Worm (Caenorhabditis elegans) whole organism, L4 larva: ENCODE measurements around the gene C08F11.17.

Source experiments
- F26F4.8 ChIP-seq: fragments of 200-800 bp; sonication (Bioruptor generic); conservative IDR thresholded peaks from 2 replicates; pipeline ENCODE4 v1.3.6; 2022; ENCODE audit warnings: missing genetic modification characterization, missing compliant biosample characterization
- T26A8.4 ChIP-seq: fragments of 200-800 bp; sonication (Bioruptor generic); IDR thresholded peaks from 2 replicates; pipeline ENCODE4 v1.3.6; 2022; ENCODE audit warnings: missing genetic modification characterization, missing compliant biosample characterization
- ZK337.2 ChIP-seq: fragments of 200-800 bp; sonication (Bioruptor generic); IDR thresholded peaks from 2 replicates; pipeline ENCODE4 v1.3.6; 2022; ENCODE audit warnings: missing genetic modification reagents, missing genetic modification characterization, missing compliant biosample characterization
- ZK546.5 ChIP-seq, 2 experiments: sonication (generic microtip); optimal IDR thresholded peaks; 2 replicates each; lab custom pipeline; 2017; ENCODE audit warnings: missing biosample characterization in 2 of 2, missing genetic modification characterization in 2 of 2
- aha-1 ChIP-seq: fragments of 150-350 bp; peaks from one replicate; lab custom pipeline; 2014; ENCODE audit warnings: missing biosample characterization, missing genetic modification characterization
- aly-2 ChIP-seq: sonication (generic microtip); optimal IDR thresholded peaks from 2 replicates; lab custom pipeline; 2018; ENCODE audit warnings: missing biosample characterization, missing genetic modification characterization
- ama-1 ChIP-seq: fragments of 150-350 bp; optimal IDR thresholded peaks from 2 replicates; lab custom pipeline; 2014; ENCODE audit warnings: inconsistent platforms, mixed read lengths
- ceh-28 ChIP-seq: fragments of 150-350 bp; optimal IDR thresholded peaks from 2 replicates; lab custom pipeline; 2014; ENCODE audit warnings: missing biosample characterization, missing genetic modification reagents, missing genetic modification characterization
- daf-16 ChIP-seq, 3 experiments: sonication (generic microtip); optimal IDR thresholded peaks; 2 replicates each; lab custom pipeline; 2016 to 2017; ENCODE audit warnings: missing genetic modification characterization in 3 of 3, missing genetic modification reagents in 3 of 3, mild to moderate bottlenecking in 2 of 3, missing compliant biosample characterization in 2 of 3, missing biosample characterization in 1 of 3, moderate library complexity in 1 of 3
- daf-19 ChIP-seq: fragments of 200-800 bp; sonication (Bioruptor generic); conservative IDR thresholded peaks from 2 replicates; pipeline ENCODE4 v1.3.6; 2022; ENCODE audit warnings: missing genetic modification characterization, missing compliant biosample characterization
- dpl-1 ChIP-seq: fragments of 150-350 bp; optimal IDR thresholded peaks from 2 replicates; lab custom pipeline; 2014; ENCODE audit warnings: missing biosample characterization, missing genetic modification reagents, missing genetic modification characterization
- duxl-1 ChIP-seq: sonication (generic microtip); optimal IDR thresholded peaks from 2 replicates; lab custom pipeline; 2016; ENCODE audit warnings: mild to moderate bottlenecking, missing genetic modification characterization, moderate library complexity, missing compliant biosample characterization; ENCODE audit not compliant: poor library complexity
- egl-27 ChIP-seq: sonication (generic microtip); optimal IDR thresholded peaks from 3 replicates; lab custom pipeline; 2017; ENCODE audit warnings: missing biosample characterization, missing genetic modification reagents, missing genetic modification characterization
- fos-1 ChIP-seq: fragments of 150-350 bp; optimal IDR thresholded peaks from 2 replicates; lab custom pipeline; 2014; ENCODE audit warnings: missing biosample characterization, missing genetic modification characterization
- hlh-30 ChIP-seq: sonication (generic microtip); optimal IDR thresholded peaks from 2 replicates; lab custom pipeline; 2017; ENCODE audit warnings: antibody characterized with exemption, mild to moderate bottlenecking, missing genetic modification characterization, missing compliant biosample characterization; ENCODE audit not compliant: insufficient read depth
- lir-3 ChIP-seq: sonication (generic microtip); optimal IDR thresholded peaks from 2 replicates; lab custom pipeline; 2016; ENCODE audit warnings: mild to moderate bottlenecking, missing genetic modification characterization, missing compliant biosample characterization
- madf-5 ChIP-seq, 2 experiments: fragments of 200-800 bp; sonication (Bioruptor generic); IDR thresholded peaks; 2 replicates each; pipeline ENCODE4 v1.3.6; 2022; ENCODE audit warnings: missing compliant biosample characterization in 2 of 2, missing genetic modification characterization in 2 of 2
- madf-9 ChIP-seq: fragments of 200-800 bp; sonication (Bioruptor generic); conservative IDR thresholded peaks from 2 replicates; pipeline ENCODE4 v1.3.6; 2022; ENCODE audit warnings: missing genetic modification reagents, missing genetic modification characterization, missing compliant biosample characterization
- mdl-1 ChIP-seq, 2 experiments: fragments of 150-350 bp in 1 of 2; sonication (generic microtip) in 1 of 2; optimal IDR thresholded peaks; 2 replicates each; lab custom pipeline; 2014 to 2017; ENCODE audit warnings: missing biosample characterization in 2 of 2, missing genetic modification characterization in 2 of 2
- mxl-3 ChIP-seq: fragments of 200-800 bp; sonication (Bioruptor generic); optimal IDR thresholded peaks from 2 replicates; lab custom pipeline; 2018; ENCODE audit warnings: mild to moderate bottlenecking, missing genetic modification characterization, missing compliant biosample characterization
- nhr-237 ChIP-seq: sonication (generic microtip); optimal IDR thresholded peaks from 2 replicates; lab custom pipeline; 2017; ENCODE audit warnings: missing biosample characterization, missing genetic modification characterization
- nhr-41 ChIP-seq: fragments of 200-800 bp; sonication (Bioruptor generic); IDR thresholded peaks from 2 replicates; pipeline ENCODE4 v1.3.6; 2022; ENCODE audit warnings: missing genetic modification reagents, missing genetic modification characterization, missing compliant biosample characterization
- nhr-42 ChIP-seq: fragments of 200-800 bp; sonication (Bioruptor generic); IDR thresholded peaks from 2 replicates; pipeline ENCODE4 v1.3.6; 2022; ENCODE audit warnings: missing genetic modification characterization, missing compliant biosample characterization
- php-3 ChIP-seq: fragments of 200-800 bp; sonication (Bioruptor generic); IDR thresholded peaks from 2 replicates; pipeline ENCODE4 v1.3.6; 2022; ENCODE audit warnings: missing genetic modification reagents, missing genetic modification characterization, missing compliant biosample characterization
- pqm-1 ChIP-seq: sonication (generic microtip); optimal IDR thresholded peaks from 2 replicates; lab custom pipeline; 2017; ENCODE audit warnings: missing biosample characterization, missing genetic modification characterization
- set-16 ChIP-seq: fragments of 200-800 bp; sonication (Bioruptor generic); IDR thresholded peaks from 2 replicates; pipeline ENCODE4 v1.3.6; 2022; ENCODE audit warnings: missing genetic modification reagents, missing genetic modification characterization, missing compliant biosample characterization
- skn-1 ChIP-seq: fragments of 150-350 bp; optimal IDR thresholded peaks from 2 replicates; lab custom pipeline; 2014; ENCODE audit warnings: missing biosample characterization, missing genetic modification characterization
- snpc-1.2 ChIP-seq: fragments of 200-800 bp; sonication (Bioruptor generic); IDR thresholded peaks from 2 replicates; pipeline ENCODE4 v1.3.6; 2022; ENCODE audit warnings: missing genetic modification reagents, missing genetic modification characterization, missing compliant biosample characterization
- snpc-4 ChIP-seq: fragments of 150-350 bp; optimal IDR thresholded peaks from 2 replicates; lab custom pipeline; 2014; ENCODE audit warnings: missing biosample characterization, missing genetic modification characterization
- tag-97 ChIP-seq: fragments of 200-800 bp; sonication (Bioruptor generic); IDR thresholded peaks from 2 replicates; pipeline ENCODE4 v1.3.6; 2022; ENCODE audit warnings: missing genetic modification characterization, missing compliant biosample characterization
- tra-1 ChIP-seq: fragments of 200-800 bp; sonication (Bioruptor generic); IDR thresholded peaks from 2 replicates; pipeline ENCODE4 v1.3.6; 2022; ENCODE audit warnings: missing genetic modification reagents, missing genetic modification characterization, missing compliant biosample characterization
- unc-130 ChIP-seq: sonication (generic microtip); optimal IDR thresholded peaks from 2 replicates; lab custom pipeline; 2016; ENCODE audit warnings: missing genetic modification reagents, missing genetic modification characterization, missing compliant biosample characterization
- unc-62 ChIP-seq, 3 experiments: fragments of 150-350 bp in 1 of 3; sonication (generic microtip); optimal IDR thresholded peaks in 2 of 3; peaks in 1 of 3; 1 replicate in 1 of 3; 2 replicates in 2 of 3; lab custom pipeline; 2014 to 2017; ENCODE audit warnings: missing biosample characterization in 3 of 3, missing genetic modification characterization in 3 of 3, missing genetic modification reagents in 3 of 3, missing genotype in 1 of 3
- zag-1 ChIP-seq: fragments of 150-350 bp; optimal IDR thresholded peaks from 2 replicates; lab custom pipeline; 2014; ENCODE audit warnings: missing biosample characterization, missing genetic modification characterization
- zfp-2 ChIP-seq: sonication (generic microtip); optimal IDR thresholded peaks from 2 replicates; lab custom pipeline; 2016; ENCODE audit warnings: mild to moderate bottlenecking, missing genetic modification characterization, missing compliant biosample characterization
- zip-2 ChIP-seq: fragments of 150-350 bp; optimal IDR thresholded peaks from 2 replicates; lab custom pipeline; 2014; ENCODE audit warnings: missing biosample characterization, missing genetic modification characterization
- ztf-11 ChIP-seq: fragments of 150-350 bp; optimal IDR thresholded peaks from 2 replicates; lab custom pipeline; 2014; ENCODE audit warnings: missing biosample characterization, missing genetic modification characterization
- ztf-7 ChIP-seq: fragments of 150-350 bp; optimal IDR thresholded peaks from 2 replicates; lab custom pipeline; 2014; ENCODE audit warnings: missing biosample characterization, missing genetic modification characterization

C08F11.17 gene

DNA sequence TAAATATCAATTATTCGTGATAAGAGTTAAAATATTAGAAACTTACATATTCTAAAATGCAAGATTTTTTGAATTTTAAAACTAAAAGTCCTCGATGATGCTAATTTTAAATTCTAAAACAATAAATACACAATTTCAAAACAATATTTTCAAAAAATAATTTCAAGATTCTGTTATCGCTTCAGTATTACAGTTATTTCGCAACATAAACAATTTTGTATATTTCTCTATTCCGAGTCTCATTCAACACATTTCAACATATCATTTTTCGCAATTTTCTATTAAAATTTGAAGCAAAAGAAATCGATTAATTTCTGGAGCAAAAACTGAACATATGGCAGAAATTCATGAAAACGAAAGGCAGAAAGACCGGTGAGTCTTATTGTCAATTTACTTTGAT lies 17.0 kb downstream of the C08F11.17 start, which contains the start of gene fbxa-98:
fbxa-98 (plus strand) TSS at position 243 of the 400 bp plus-strand sequence.
- TF ChIP-seq daf-16 (GFP tag; optimal IDR thresholded peaks at IDR 0.05; lab: Kevin White, UChicago) (no peak), daf-16 (tag; optimal IDR thresholded peaks at IDR 0.05; lab: Kevin White, UChicago) (peak; percentile 80), ama-1 (lab: Kevin White, UChicago) (no peak), mdl-1 (tag; optimal IDR thresholded peaks at IDR 0.05; lab: Kevin White, UChicago) (no peak), daf-19 (GFP tag; lab: Robert Waterston, UW) (no peak), aly-2 (tag; lab: Kevin White, UChicago) (no peak), ZK546.5 (tag; optimal IDR thresholded peaks at IDR 0.05; lab: Kevin White, UChicago) (no peak), lir-3 (no peak), ztf-7 (tag; lab: Kevin White, UChicago) (peak; percentile 18), set-16 (no peak)

- TF ChIP-seq egl-27 (tag; lab: Kevin White, UChicago), result no peak
- no peak for TF ChIP-seq daf-16 (GFP tag; optimal IDR thresholded peaks at IDR 0.05; lab: Kevin White, UChicago)
- TF ChIP-seq daf-16 (tag; optimal IDR thresholded peaks at IDR 0.05; lab: Kevin White, UChicago), result peak; percentile 57
- TF ChIP-seq aly-2 (tag; lab: Kevin White, UChicago), result no peak
- TF ChIP-seq tag-97 (GFP tag; lab: Robert Waterston, UW), result no peak
- TF ChIP-seq ztf-11 (tag; lab: Kevin White, UChicago), result no peak
- TF ChIP-seq ZK337.2 (GFP tag; lab: Robert Waterston, UW), result no peak
- TF ChIP-seq unc-130 (GFP tag; lab: Kevin White, UChicago), result no peak
- no peak for TF ChIP-seq tra-1 (GFP tag; lab: Robert Waterston, UW)
- TF ChIP-seq pqm-1 (tag; lab: Kevin White, UChicago), result peak; percentile 24
- no peak for TF ChIP-seq snpc-1.2 (GFP tag; lab: Robert Waterston, UW)
- TF ChIP-seq unc-62 (GFP tag; optimal IDR thresholded peaks at IDR 0.05 in 1 of 2; lab: Kevin White, UChicago), result peak in 1 of 2 experiments; percentile 69
- TF ChIP-seq unc-62 (tag; optimal IDR thresholded peaks at IDR 0.05; lab: Kevin White, UChicago), result no peak
- TF ChIP-seq, all 104 proteins: peak for 3
Measured at ce11 chrIV:13632613-13633012, 17.5 kb downstream of the C08F11.17 start.

- no peak for TF ChIP-seq nhr-42
- TF ChIP-seq mxl-3, result no peak
- no peak for TF ChIP-seq hlh-30 (tag; lab: Kevin White, UChicago)
- no peak for TF ChIP-seq php-3
- TF ChIP-seq daf-16 (GFP tag; optimal IDR thresholded peaks at IDR 0.05; lab: Kevin White, UChicago), result no peak
- no peak for TF ChIP-seq daf-16 (tag; optimal IDR thresholded peaks at IDR 0.05; lab: Kevin White, UChicago)
- no peak for TF ChIP-seq duxl-1
- no peak for TF ChIP-seq madf-9 (GFP tag; lab: Robert Waterston, UW)
- no peak for TF ChIP-seq ceh-28 (tag; lab: Kevin White, UChicago)
- TF ChIP-seq snpc-4 (tag; lab: Kevin White, UChicago), result no peak
- TF ChIP-seq F26F4.8 (GFP tag; lab: Robert Waterston, UW), result no peak
- TF ChIP-seq nhr-41 (GFP tag; lab: Robert Waterston, UW), result no peak
- no peak for TF ChIP-seq snpc-1.2 (GFP tag; lab: Robert Waterston, UW)
- no peak for TF ChIP-seq madf-5 (GFP tag; IDR thresholded peaks at IDR 0.05; lab: Robert Waterston, UW)
- TF ChIP-seq T26A8.4, result no peak
- TF ChIP-seq zip-2 (tag; lab: Kevin White, UChicago), result no peak
- TF ChIP-seq aha-1 (tag; lab: Kevin White, UChicago), result no peak
- TF ChIP-seq dpl-1 (GFP tag; lab: Kevin White, UChicago), result no peak
- TF ChIP-seq, all 104 proteins: peak for 0
Measured at ce11 chrIV:13626469-13626868, 23.7 kb downstream of the C08F11.17 start, which contains the start of gene sru-21. TSS of gene sru-21 (plus strand) at chrIV:13626769.

DNA sequence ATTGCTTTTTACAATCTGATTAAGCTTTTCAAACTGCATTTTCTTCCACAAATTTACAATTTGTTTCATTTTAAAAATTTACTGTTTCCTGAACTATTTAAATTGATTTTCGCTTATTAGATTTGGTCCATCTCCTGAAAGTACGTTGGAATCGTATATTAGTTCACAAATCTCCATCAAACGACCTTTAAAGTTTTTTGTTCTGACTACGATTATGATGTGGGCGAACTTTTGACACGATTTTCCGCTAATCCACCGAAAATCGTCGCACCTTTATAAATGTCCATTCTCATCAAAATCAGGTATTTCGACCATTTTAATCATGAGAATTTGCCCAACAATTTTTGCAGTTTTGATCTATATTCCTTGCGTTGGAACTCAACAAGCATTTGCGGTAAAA lies 26.6 kb downstream of the C08F11.17 start, which contains the start of gene C08F11.1:
C08F11.1 (plus strand) TSS at position 301 of the 400 bp plus-strand sequence.
- no peak for TF ChIP-seq zfp-2 (tag; lab: Kevin White, UChicago)
- no peak for TF ChIP-seq skn-1 (tag; lab: Kevin White, UChicago)
- TF ChIP-seq fos-1 (tag; lab: Kevin White, UChicago), result no peak
- no peak for TF ChIP-seq aly-2 (tag; lab: Kevin White, UChicago)
- TF ChIP-seq nhr-237 (tag; lab: Kevin White, UChicago), result no peak
- no peak for TF ChIP-seq dpl-1 (GFP tag; lab: Kevin White, UChicago)
- TF ChIP-seq ama-1 (lab: Kevin White, UChicago), result no peak
- no peak for TF ChIP-seq zag-1 (tag; lab: Kevin White, UChicago)
